Worm (Caenorhabditis elegans): ENCODE results near the gene nhr-147.

The nhr-147 gene

DNA sequence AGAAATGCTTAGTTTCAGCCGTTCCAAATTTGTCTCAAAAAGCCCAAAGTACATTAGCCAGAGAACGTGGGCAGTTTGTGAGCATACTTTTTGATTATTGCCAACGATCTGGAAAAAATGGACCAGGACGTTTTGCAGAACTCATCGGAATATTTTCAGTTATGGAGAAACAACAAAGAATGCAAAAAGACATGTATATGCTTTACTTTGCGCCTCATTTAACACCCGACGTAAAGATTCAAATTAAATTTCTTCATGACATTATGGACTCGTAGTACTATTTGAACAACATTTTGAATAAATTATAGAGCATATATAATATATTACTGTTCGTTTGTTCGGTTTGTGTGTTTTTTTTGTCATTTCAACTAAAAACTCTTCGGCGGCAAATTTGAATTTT lies 2.1 kb upstream of the nhr-147 start, which contains the start of gene srh-244:
Gene srh-244 (plus strand): TSS at position 301 of the 400 bp plus-strand sequence.
- no peak for TF ChIP-seq tra-4 (tag; optimal IDR thresholded peaks at IDR 0.05)
- no peak for TF ChIP-seq aly-1 (tag; optimal IDR thresholded peaks at IDR 0.05)
- TF ChIP-seq B0310.2 (tag; optimal IDR thresholded peaks at IDR 0.05): no peak

- TF ChIP-seq tbx-37 (GFP tag; conservative IDR thresholded peaks at IDR 0.05): no peak
- TF ChIP-seq flt-1 (GFP tag; IDR thresholded peaks at IDR 0.05): no peak
- TF ChIP-seq scrt-1 (GFP tag; IDR thresholded peaks at IDR 0.05): no peak
- no peak for TF ChIP-seq ets-7 (tag; optimal IDR thresholded peaks at IDR 0.05)
- no peak for TF ChIP-seq hmg-4 (GFP tag; optimal IDR thresholded peaks at IDR 0.05)
- no peak for TF ChIP-seq tbx-11 (GFP tag; IDR thresholded peaks at IDR 0.05)
- no peak for TF ChIP-seq tra-4 (tag; optimal IDR thresholded peaks at IDR 0.05)
- TF ChIP-seq hnd-1 (tag; optimal IDR thresholded peaks at IDR 0.05): no peak
- TF ChIP-seq ceh-13 (GFP tag; optimal IDR thresholded peaks at IDR 0.05): no peak
- no peak for TF ChIP-seq pes-1 (GFP tag; IDR thresholded peaks at IDR 0.05)
- TF ChIP-seq B0310.2 (tag; optimal IDR thresholded peaks at IDR 0.05): no peak
- no peak for TF ChIP-seq F13C5.2 (tag; optimal IDR thresholded peaks at IDR 0.05)
- no peak for TF ChIP-seq ama-1 (optimal IDR thresholded peaks at IDR 0.05)
- no peak for TF ChIP-seq aly-1 (tag; optimal IDR thresholded peaks at IDR 0.05)
- TF ChIP-seq hmbx-1 (tag; optimal IDR thresholded peaks at IDR 0.05): no peak
- no peak for TF ChIP-seq ceh-36 (tag; optimal IDR thresholded peaks at IDR 0.05)
These were observed 3.9 kb downstream of the nhr-147 start, which contains the start of gene nhr-149 for ce11 chrV:7349541-7349940. TSS of gene nhr-149 (minus strand) at chrV:7349641.

- TF ChIP-seq ets-7 (tag; optimal IDR thresholded peaks at IDR 0.05) (no peak), flt-1 (GFP tag; IDR thresholded peaks at IDR 0.05) (no peak), aly-1 (tag; optimal IDR thresholded peaks at IDR 0.05) (no peak), tbx-37 (GFP tag; conservative IDR thresholded peaks at IDR 0.05) (no peak), ceh-13 (GFP tag; optimal IDR thresholded peaks at IDR 0.05) (no peak), tbx-11 (GFP tag; IDR thresholded peaks at IDR 0.05) (no peak), hmbx-1 (tag; optimal IDR thresholded peaks at IDR 0.05) (no peak), tra-4 (tag; optimal IDR thresholded peaks at IDR 0.05) (no peak), ceh-36 (tag; optimal IDR thresholded peaks at IDR 0.05) (no peak), B0310.2 (tag; optimal IDR thresholded peaks at IDR 0.05) (no peak), sea-1 (GFP tag; conservative IDR thresholded peaks at IDR 0.05) (no peak), hmg-4 (GFP tag; optimal IDR thresholded peaks at IDR 0.05) (no peak), F13C5.2 (tag; optimal IDR thresholded peaks at IDR 0.05) (no peak), ama-1 (optimal IDR thresholded peaks at IDR 0.05) (no peak), hnd-1 (tag; optimal IDR thresholded peaks at IDR 0.05) (no peak), pes-1 (GFP tag; IDR thresholded peaks at IDR 0.05) (no peak), scrt-1 (GFP tag; IDR thresholded peaks at IDR 0.05) (no peak)
These were observed 6.8 kb downstream of the nhr-147 start, which contains the start of the genes srh-231 and srh-275 for ce11 chrV:7352186-7353053. TSS of gene srh-231 (minus strand) at chrV:7352236. TSS of gene srh-275 (plus strand) at chrV:7353003.

DNA sequence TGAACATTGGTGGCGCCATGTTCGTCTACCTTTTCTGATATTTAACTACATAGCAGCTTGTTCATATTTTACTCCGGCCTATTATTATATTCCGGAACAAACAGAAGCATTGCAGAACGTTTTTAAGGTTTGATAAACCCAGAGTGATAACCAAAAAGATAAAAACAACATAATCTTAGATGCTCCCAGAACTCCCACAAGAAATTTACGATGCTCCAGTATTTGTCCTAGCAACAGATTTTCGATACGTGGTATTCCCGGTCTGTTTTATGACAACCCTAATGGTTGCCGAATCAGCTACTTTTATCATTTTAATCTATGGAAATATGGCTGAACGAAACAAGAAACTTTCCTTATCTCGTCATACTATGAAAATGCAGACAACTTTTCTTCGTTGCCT lies 8.0 kb downstream of the nhr-147 start:
- no peak for TF ChIP-seq hnd-1 (tag; optimal IDR thresholded peaks at IDR 0.05)
- no peak for TF ChIP-seq flt-1 (GFP tag; IDR thresholded peaks at IDR 0.05)
- TF ChIP-seq scrt-1 (GFP tag; IDR thresholded peaks at IDR 0.05): no peak
- TF ChIP-seq aly-1 (tag; optimal IDR thresholded peaks at IDR 0.05): no peak
- TF ChIP-seq ceh-36 (tag; optimal IDR thresholded peaks at IDR 0.05): no peak
- TF ChIP-seq tbx-37 (GFP tag; conservative IDR thresholded peaks at IDR 0.05): no peak
- no peak for TF ChIP-seq hmg-4 (GFP tag; optimal IDR thresholded peaks at IDR 0.05)
- no peak for TF ChIP-seq ceh-13 (GFP tag; optimal IDR thresholded peaks at IDR 0.05)
- TF ChIP-seq ama-1 (optimal IDR thresholded peaks at IDR 0.05): no peak

- TF ChIP-seq flt-1 (GFP tag; IDR thresholded peaks at IDR 0.05) (no peak), ama-1 (optimal IDR thresholded peaks at IDR 0.05) (no peak), B0310.2 (tag; optimal IDR thresholded peaks at IDR 0.05) (no peak), tra-4 (tag; optimal IDR thresholded peaks at IDR 0.05) (no peak), F13C5.2 (tag; optimal IDR thresholded peaks at IDR 0.05) (no peak)
These were observed 9.9 kb downstream of the nhr-147 start, which contains the start of gene tag-293 for ce11 chrV:7355464-7355863. TSS of gene tag-293 (minus strand) at chrV:7355564.

- TF ChIP-seq sea-1 (GFP tag; conservative IDR thresholded peaks at IDR 0.05) (no peak), hnd-1 (tag; optimal IDR thresholded peaks at IDR 0.05) (no peak), F13C5.2 (tag; optimal IDR thresholded peaks at IDR 0.05) (no peak), ceh-13 (GFP tag; optimal IDR thresholded peaks at IDR 0.05) (no peak), tbx-11 (GFP tag; IDR thresholded peaks at IDR 0.05) (no peak), B0310.2 (tag; optimal IDR thresholded peaks at IDR 0.05) (no peak), scrt-1 (GFP tag; IDR thresholded peaks at IDR 0.05) (no peak), tra-4 (tag; optimal IDR thresholded peaks at IDR 0.05) (no peak), ets-7 (tag; optimal IDR thresholded peaks at IDR 0.05) (no peak), hmg-4 (GFP tag; optimal IDR thresholded peaks at IDR 0.05) (no peak), tbx-37 (GFP tag; conservative IDR thresholded peaks at IDR 0.05) (no peak), hmbx-1 (tag; optimal IDR thresholded peaks at IDR 0.05) (no peak), pes-1 (GFP tag; IDR thresholded peaks at IDR 0.05) (no peak), ama-1 (optimal IDR thresholded peaks at IDR 0.05) (no peak), ceh-36 (tag; optimal IDR thresholded peaks at IDR 0.05) (no peak), flt-1 (GFP tag; IDR thresholded peaks at IDR 0.05) (no peak), aly-1 (tag; optimal IDR thresholded peaks at IDR 0.05) (no peak)
These were observed 11.1 kb downstream of the nhr-147 start, which contains the start of gene C03G6.21 for ce11 chrV:7356684-7357083. TSS of gene C03G6.21 (minus strand) at chrV:7356784.

DNA sequence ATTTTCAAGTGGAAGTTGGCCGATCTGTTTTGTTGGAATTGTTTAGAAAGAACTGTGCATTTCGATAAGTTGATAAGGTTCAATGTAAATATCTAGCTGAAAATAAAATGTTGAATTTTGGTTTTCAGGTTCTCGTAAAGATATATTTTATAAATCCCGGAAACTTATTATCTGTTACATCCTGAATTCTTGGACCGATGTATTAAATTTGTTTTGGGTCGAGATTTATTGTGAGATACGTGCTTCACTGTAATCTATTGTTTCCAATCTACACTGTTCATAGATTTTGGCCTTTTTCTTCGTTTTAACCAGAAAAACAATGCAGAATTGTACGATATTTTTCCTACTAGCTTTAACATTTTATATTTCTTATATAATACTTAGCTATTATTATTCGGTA lies 11.5 kb downstream of the nhr-147 start, which contains the start of gene C03G6.6:
Gene C03G6.6 (plus strand): TSS at position 301 of the 400 bp plus-strand sequence.
- TF ChIP-seq tra-4 (tag; optimal IDR thresholded peaks at IDR 0.05) (no peak), aly-1 (tag; optimal IDR thresholded peaks at IDR 0.05) (no peak), ceh-36 (tag; optimal IDR thresholded peaks at IDR 0.05) (no peak), hmbx-1 (tag; optimal IDR thresholded peaks at IDR 0.05) (no peak), hnd-1 (tag; optimal IDR thresholded peaks at IDR 0.05) (no peak), ceh-13 (GFP tag; optimal IDR thresholded peaks at IDR 0.05) (no peak), tbx-37 (GFP tag; conservative IDR thresholded peaks at IDR 0.05) (no peak), ama-1 (optimal IDR thresholded peaks at IDR 0.05) (no peak), ets-7 (tag; optimal IDR thresholded peaks at IDR 0.05) (no peak), scrt-1 (GFP tag; IDR thresholded peaks at IDR 0.05) (no peak), B0310.2 (tag; optimal IDR thresholded peaks at IDR 0.05) (no peak), flt-1 (GFP tag; IDR thresholded peaks at IDR 0.05) (no peak), tbx-11 (GFP tag; IDR thresholded peaks at IDR 0.05) (no peak), pes-1 (GFP tag; IDR thresholded peaks at IDR 0.05) (no peak), hmg-4 (GFP tag; optimal IDR thresholded peaks at IDR 0.05) (no peak), F13C5.2 (tag; optimal IDR thresholded peaks at IDR 0.05) (no peak), sea-1 (GFP tag; conservative IDR thresholded peaks at IDR 0.05) (no peak)

All from whole organism, early embryonic.